Fruit fly (Drosophila melanogaster): ENCODE data around the gene Muc14A.

DNA sequence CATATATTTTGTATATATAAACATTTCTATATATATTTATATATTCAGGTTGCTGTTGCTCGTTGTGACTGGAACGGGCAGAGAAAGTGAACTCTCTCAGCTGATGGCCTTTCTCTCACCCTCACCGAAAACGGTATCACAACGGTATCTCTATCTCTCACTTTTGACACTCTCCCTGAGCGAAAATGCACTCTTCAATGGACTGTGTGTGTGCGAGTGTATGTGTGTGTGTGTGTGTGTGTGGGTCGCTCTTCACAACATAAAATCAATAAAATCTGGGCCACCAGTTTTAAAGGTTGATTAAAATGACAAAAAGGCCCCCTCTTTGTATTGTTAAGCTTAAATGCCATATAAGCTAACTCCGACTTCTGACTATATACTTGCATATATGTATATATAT is 78.6 kb downstream of the Muc14A start:
- no peak for TF ChIP-seq CG14711 (tag; optimal IDR thresholded peaks at IDR 0.05)
- no peak for TF ChIP-seq Crg-1 (GFP tag; optimal IDR thresholded peaks at IDR 0.05)
- no peak for TF ChIP-seq kay (GFP tag; ENCODE audit: borderline replicate concordance)
- TF ChIP-seq CG11617 (GFP tag; optimal IDR thresholded peaks at IDR 0.05), result no peak
- TF ChIP-seq Hr96 (GFP tag; optimal IDR thresholded peaks at IDR 0.05), result no peak

Measured in whole organism, adult.